Worm (Caenorhabditis elegans) whole organism, early embryonic: ENCODE data around the gene C39B5.5.

Source experiments
- B0310.2 ChIP-seq: sonication (generic microtip); optimal IDR thresholded peaks from 2 replicates; lab custom pipeline; 2016; ENCODE audit warnings: mild to moderate bottlenecking, missing genetic modification characterization, missing compliant biosample characterization
- F13C5.2 ChIP-seq: sonication (generic microtip); optimal IDR thresholded peaks from 2 replicates; lab custom pipeline; 2017; ENCODE audit warnings: mild to moderate bottlenecking, missing genetic modification characterization, inconsistent platforms, missing compliant biosample characterization
- aly-1 ChIP-seq: sonication (generic microtip); optimal IDR thresholded peaks from 2 replicates; lab custom pipeline; 2016; ENCODE audit warnings: missing genetic modification characterization, missing compliant biosample characterization
- ama-1 ChIP-seq: fragments of 150-350 bp; optimal IDR thresholded peaks from 2 replicates; lab custom pipeline; 2014
- ceh-13 ChIP-seq: fragments of 200-800 bp; sonication (Bioruptor generic); optimal IDR thresholded peaks from 2 replicates; lab custom pipeline; 2018; ENCODE audit warnings: mild to moderate bottlenecking, missing genetic modification characterization, missing compliant biosample characterization
- ceh-36 ChIP-seq: sonication (generic microtip); optimal IDR thresholded peaks from 2 replicates; lab custom pipeline; 2016; ENCODE audit warnings: missing genetic modification characterization, inconsistent platforms, missing compliant biosample characterization
- ets-7 ChIP-seq: sonication (generic microtip); optimal IDR thresholded peaks from 2 replicates; lab custom pipeline; 2016; ENCODE audit warnings: missing genotype, missing genetic modification characterization, missing compliant biosample characterization
- flt-1 ChIP-seq: fragments of 200-800 bp; sonication (Bioruptor generic); IDR thresholded peaks from 2 replicates; pipeline ENCODE4 v1.3.6; 2022; ENCODE audit warnings: missing genetic modification characterization, missing compliant biosample characterization
- hmbx-1 ChIP-seq: sonication (generic microtip); optimal IDR thresholded peaks from 2 replicates; lab custom pipeline; 2016; ENCODE audit warnings: mild to moderate bottlenecking, missing genetic modification characterization, missing compliant biosample characterization
- hmg-4 ChIP-seq: fragments of 200-800 bp; sonication (Bioruptor generic); optimal IDR thresholded peaks from 2 replicates; lab custom pipeline; 2018; ENCODE audit warnings: mild to moderate bottlenecking, missing genetic modification characterization, missing compliant biosample characterization
- hnd-1 ChIP-seq: sonication (generic microtip); optimal IDR thresholded peaks from 2 replicates; lab custom pipeline; 2016; ENCODE audit warnings: missing genetic modification characterization, missing compliant biosample characterization
- pes-1 ChIP-seq: fragments of 200-800 bp; sonication (Bioruptor generic); IDR thresholded peaks from 2 replicates; pipeline ENCODE4 v1.3.6; 2022; ENCODE audit warnings: missing genetic modification reagents, missing genetic modification characterization, missing compliant biosample characterization
- scrt-1 ChIP-seq: fragments of 200-800 bp; sonication (Bioruptor generic); IDR thresholded peaks from 2 replicates; pipeline ENCODE4 v1.3.6; 2022; ENCODE audit warnings: missing genetic modification characterization, missing compliant biosample characterization
- sea-1 ChIP-seq: fragments of 200-800 bp; sonication (Bioruptor generic); conservative IDR thresholded peaks from 2 replicates; pipeline ENCODE4 v1.3.6; 2022; ENCODE audit warnings: missing genetic modification characterization, missing compliant biosample characterization
- tbx-11 ChIP-seq: fragments of 200-800 bp; sonication (Bioruptor generic); IDR thresholded peaks from 2 replicates; pipeline ENCODE4 v1.3.6; 2022; ENCODE audit warnings: missing genetic modification characterization, missing compliant biosample characterization
- tbx-37 ChIP-seq: fragments of 200-800 bp; sonication (Bioruptor generic); conservative IDR thresholded peaks from 2 replicates; pipeline ENCODE4 v1.3.6; 2022; ENCODE audit warnings: missing genetic modification reagents, missing genetic modification characterization, missing compliant biosample characterization
- tra-4 ChIP-seq: sonication (generic microtip); optimal IDR thresholded peaks from 2 replicates; lab custom pipeline; 2017; ENCODE audit warnings: missing genetic modification characterization, missing compliant biosample characterization

The C39B5.5 gene

DNA sequence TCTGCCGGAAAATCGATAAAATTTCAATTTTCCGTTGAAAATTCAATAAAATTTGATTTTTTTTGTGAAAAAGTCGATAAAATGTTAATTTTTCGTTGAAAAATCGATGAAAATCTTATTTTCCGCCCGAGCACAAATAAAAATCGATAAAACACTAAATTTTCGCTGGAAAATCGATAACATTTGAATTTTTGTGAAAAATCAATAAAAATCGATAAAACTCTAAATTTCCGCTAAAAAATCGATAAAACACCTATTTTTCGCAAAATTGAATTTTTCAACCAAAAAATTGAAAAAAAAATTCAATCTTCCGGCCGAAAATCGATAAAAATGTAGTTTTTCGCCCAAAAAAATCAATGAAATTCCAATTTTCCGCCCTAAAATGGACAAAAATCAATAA, 2.8 kb upstream of the C39B5.5 start:
- no peak for TF ChIP-seq ama-1 (lab: Kevin White, UChicago)
- no peak for TF ChIP-seq ets-7 (tag; lab: Kevin White, UChicago)
- TF ChIP-seq tbx-37 = no peak
- TF ChIP-seq tbx-11 (GFP tag; lab: Robert Waterston, UW) = no peak
- no peak for TF ChIP-seq F13C5.2 (tag; lab: Kevin White, UChicago)
- no peak for TF ChIP-seq hnd-1 (tag; lab: Kevin White, UChicago)

DNA sequence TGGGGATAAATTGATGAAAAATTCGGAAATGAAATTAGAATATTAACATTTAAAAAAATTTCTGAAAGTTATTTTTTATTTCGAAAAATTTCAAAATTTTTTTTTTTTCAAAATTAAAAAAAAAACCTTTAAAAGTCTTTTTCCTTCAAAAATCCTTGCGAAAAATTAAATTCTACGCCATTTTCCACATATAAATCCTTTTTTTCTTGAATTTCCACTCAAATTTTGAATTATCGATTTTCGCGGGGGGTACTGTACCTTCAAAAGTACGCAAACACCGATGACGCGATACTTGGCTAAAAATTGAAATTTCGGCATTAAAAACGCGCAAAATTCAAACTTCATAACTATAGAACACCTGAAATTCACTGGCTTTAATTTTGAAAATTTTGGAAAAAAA, 2.6 kb downstream of the C39B5.5 start:
- TF ChIP-seq B0310.2 (tag; lab: Kevin White, UChicago) = no peak
- no peak for TF ChIP-seq tbx-37
- no peak for TF ChIP-seq ceh-36 (tag; lab: Kevin White, UChicago)
- TF ChIP-seq flt-1 = no peak
- TF ChIP-seq hmg-4 (GFP tag; lab: Kevin White, UChicago) = no peak
- TF ChIP-seq ceh-13 = no peak
- TF ChIP-seq F13C5.2 (tag; lab: Kevin White, UChicago) = no peak
- no peak for TF ChIP-seq aly-1

DNA sequence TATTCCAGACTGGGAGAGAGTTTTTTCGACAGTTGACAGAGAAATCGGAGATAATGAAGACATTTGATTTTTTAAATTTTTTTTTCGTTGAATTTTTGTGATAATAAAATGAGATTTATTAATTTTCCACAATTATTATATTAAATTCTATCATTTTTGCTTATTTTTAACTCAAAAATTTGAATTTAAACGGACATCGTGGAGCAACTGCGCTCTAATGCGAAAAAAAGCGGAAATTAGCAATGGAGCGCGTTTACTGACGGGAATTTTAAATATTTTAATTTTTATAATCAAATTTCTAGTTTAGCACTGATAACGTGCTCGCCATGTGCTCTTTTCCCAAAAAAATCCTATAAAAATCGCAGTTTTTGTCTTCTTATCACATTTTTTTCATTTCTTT, 3.2 kb downstream of the C39B5.5 start, which contains the start of gene C39B5.14:
Gene C39B5.14, plus strand, starts transcription at position 301 of the 400 bp plus-strand sequence.
- TF ChIP-seq ceh-36 (tag; lab: Kevin White, UChicago) = no peak
- no peak for TF ChIP-seq tbx-11 (GFP tag; lab: Robert Waterston, UW)
- TF ChIP-seq tbx-37 = no peak
- TF ChIP-seq pes-1 (GFP tag; lab: Robert Waterston, UW) = no peak
- TF ChIP-seq ets-7 (tag; lab: Kevin White, UChicago) = no peak
- TF ChIP-seq ama-1 (lab: Kevin White, UChicago) = no peak
- no peak for TF ChIP-seq hmbx-1 (tag; lab: Kevin White, UChicago)
- no peak for TF ChIP-seq scrt-1 (GFP tag; lab: Robert Waterston, UW)
- no peak for TF ChIP-seq hnd-1 (tag; lab: Kevin White, UChicago)
- no peak for TF ChIP-seq B0310.2 (tag; lab: Kevin White, UChicago)
- TF ChIP-seq hmg-4 (GFP tag; lab: Kevin White, UChicago) = no peak
- TF ChIP-seq tra-4 (tag; lab: Kevin White, UChicago) = no peak
- no peak for TF ChIP-seq aly-1
- TF ChIP-seq ceh-13 = no peak
- TF ChIP-seq flt-1 = no peak
- TF ChIP-seq F13C5.2 (tag; lab: Kevin White, UChicago) = no peak
- TF ChIP-seq sea-1 (GFP tag; lab: Robert Waterston, UW) = no peak

DNA sequence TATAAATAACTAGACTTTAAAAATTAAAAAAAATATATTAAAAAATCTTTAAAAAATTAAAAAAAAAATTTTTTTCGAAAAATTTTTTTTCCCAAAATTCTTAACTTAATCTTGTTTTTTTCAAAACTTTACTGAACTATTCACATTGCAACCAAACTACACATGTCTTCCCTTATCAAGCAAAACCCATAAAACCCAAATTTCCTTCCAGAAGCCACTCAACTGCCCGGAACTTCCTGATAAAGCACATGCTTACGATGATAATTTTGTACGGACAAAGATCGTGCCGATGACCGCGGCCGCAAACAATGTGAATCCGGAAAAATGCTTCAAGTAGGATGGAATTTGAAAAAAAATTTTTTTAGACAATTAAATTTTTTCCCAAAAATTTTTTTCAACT, 4.4 kb downstream of the C39B5.5 start:
- no peak for TF ChIP-seq hnd-1 (tag; lab: Kevin White, UChicago)
- no peak for TF ChIP-seq flt-1
- no peak for TF ChIP-seq B0310.2 (tag; lab: Kevin White, UChicago)
- no peak for TF ChIP-seq ama-1 (lab: Kevin White, UChicago)
- no peak for TF ChIP-seq tbx-11 (GFP tag; lab: Robert Waterston, UW)
- TF ChIP-seq aly-1 = no peak
- no peak for TF ChIP-seq scrt-1 (GFP tag; lab: Robert Waterston, UW)
- TF ChIP-seq ceh-13 = no peak
- no peak for TF ChIP-seq F13C5.2 (tag; lab: Kevin White, UChicago)
- no peak for TF ChIP-seq tra-4 (tag; lab: Kevin White, UChicago)
- no peak for TF ChIP-seq hmg-4 (GFP tag; lab: Kevin White, UChicago)
- TF ChIP-seq ceh-36 (tag; lab: Kevin White, UChicago) = no peak
- no peak for TF ChIP-seq tbx-37
- TF ChIP-seq sea-1 (GFP tag; lab: Robert Waterston, UW) = no peak
- no peak for TF ChIP-seq ets-7 (tag; lab: Kevin White, UChicago)
- TF ChIP-seq pes-1 (GFP tag; lab: Robert Waterston, UW) = no peak
- no peak for TF ChIP-seq hmbx-1 (tag; lab: Kevin White, UChicago)

DNA sequence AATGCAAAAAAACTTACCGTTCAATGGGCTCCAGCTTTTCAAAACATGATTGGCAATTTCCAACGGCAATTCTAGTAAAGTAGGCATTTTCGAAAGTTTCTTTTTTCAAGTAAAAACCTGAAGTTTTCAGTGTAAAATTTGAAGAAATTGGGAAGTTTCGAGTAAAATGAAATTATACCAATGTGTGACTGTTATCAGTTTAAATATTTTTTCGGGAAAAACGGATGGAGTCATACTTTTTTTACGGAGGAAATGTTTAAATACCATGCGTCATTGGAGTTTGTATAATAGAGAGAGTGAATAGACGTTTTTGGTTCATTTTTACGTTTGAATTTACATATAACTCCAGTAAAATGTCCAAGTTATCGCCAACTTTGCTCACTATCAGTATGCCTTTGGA, 11.4 kb downstream of the C39B5.5 start, which contains the start of gene fbxa-12:
Gene fbxa-12, plus strand, starts transcription at position 301 of the 400 bp plus-strand sequence.
- no peak for TF ChIP-seq aly-1
- no peak for TF ChIP-seq B0310.2 (tag; lab: Kevin White, UChicago)
- TF ChIP-seq flt-1 = no peak
- TF ChIP-seq ama-1 (lab: Kevin White, UChicago) = no peak
- TF ChIP-seq F13C5.2 (tag; lab: Kevin White, UChicago) = no peak
- TF ChIP-seq hmg-4 (GFP tag; lab: Kevin White, UChicago) = no peak
- TF ChIP-seq ceh-36 (tag; lab: Kevin White, UChicago) = no peak
- no peak for TF ChIP-seq pes-1 (GFP tag; lab: Robert Waterston, UW)
- TF ChIP-seq scrt-1 (GFP tag; lab: Robert Waterston, UW) = no peak
- TF ChIP-seq tbx-11 (GFP tag; lab: Robert Waterston, UW) = no peak
- no peak for TF ChIP-seq hnd-1 (tag; lab: Kevin White, UChicago)
- TF ChIP-seq tra-4 (tag; lab: Kevin White, UChicago) = no peak
- no peak for TF ChIP-seq ets-7 (tag; lab: Kevin White, UChicago)
- no peak for TF ChIP-seq tbx-37
- no peak for TF ChIP-seq ceh-13
- TF ChIP-seq sea-1 (GFP tag; lab: Robert Waterston, UW) = no peak
- no peak for TF ChIP-seq hmbx-1 (tag; lab: Kevin White, UChicago)

DNA sequence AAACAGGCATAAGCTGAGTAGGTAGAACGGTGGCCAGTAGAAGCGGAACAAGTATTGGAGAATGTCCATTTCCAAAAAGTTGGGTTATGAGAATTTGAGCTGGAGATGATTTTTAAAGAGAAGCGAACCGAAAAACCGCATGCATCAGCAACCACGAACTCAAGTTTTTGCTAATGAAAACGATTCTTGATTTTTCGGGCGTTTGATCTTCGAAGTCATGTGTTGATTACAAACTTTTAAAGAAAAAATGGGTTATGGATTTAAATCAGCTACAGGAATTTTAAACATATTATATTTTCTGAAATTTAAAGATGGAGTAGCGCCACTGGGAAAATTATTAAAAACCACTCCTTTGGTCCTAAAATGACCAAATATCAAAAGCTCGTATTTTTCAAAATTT, 16.0 kb downstream of the C39B5.5 start, which contains the start of gene srd-65:
Gene srd-65, minus strand, starts transcription at position 101 of the 400 bp plus-strand sequence.
- no peak for TF ChIP-seq ceh-13
- no peak for TF ChIP-seq hmbx-1 (tag; lab: Kevin White, UChicago)
- TF ChIP-seq tbx-37 = no peak
- no peak for TF ChIP-seq hnd-1 (tag; lab: Kevin White, UChicago)
- no peak for TF ChIP-seq tra-4 (tag; lab: Kevin White, UChicago)
- TF ChIP-seq hmg-4 (GFP tag; lab: Kevin White, UChicago) = no peak
- no peak for TF ChIP-seq ceh-36 (tag; lab: Kevin White, UChicago)
- no peak for TF ChIP-seq tbx-11 (GFP tag; lab: Robert Waterston, UW)
- no peak for TF ChIP-seq sea-1 (GFP tag; lab: Robert Waterston, UW)
- TF ChIP-seq B0310.2 (tag; lab: Kevin White, UChicago) = no peak
- TF ChIP-seq ets-7 (tag; lab: Kevin White, UChicago) = no peak
- TF ChIP-seq scrt-1 (GFP tag; lab: Robert Waterston, UW) = no peak

DNA sequence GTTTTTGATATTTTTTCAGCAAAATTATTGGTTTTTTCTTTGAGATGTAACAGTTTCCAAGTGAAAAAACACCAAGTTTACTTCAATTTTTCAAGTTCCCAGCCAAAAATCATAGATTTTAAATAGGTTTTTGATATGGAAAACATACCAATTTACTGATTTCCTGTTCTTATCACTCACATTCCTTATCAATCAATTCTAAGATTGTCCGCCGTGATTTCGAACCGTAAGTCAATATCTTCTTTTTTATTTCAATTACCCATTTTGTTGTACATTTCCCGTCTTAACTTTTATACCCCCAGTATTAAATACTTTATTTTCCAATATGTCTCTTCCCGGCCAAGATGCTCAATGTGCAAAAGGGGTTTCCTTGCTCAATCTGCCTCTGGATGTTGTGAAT, 16.5 kb downstream of the C39B5.5 start, which contains the start of gene fbxa-38:
Gene fbxa-38, plus strand, starts transcription at position 195 of the 400 bp plus-strand sequence.
- no peak for TF ChIP-seq hmbx-1 (tag; lab: Kevin White, UChicago)
